Worm (Caenorhabditis elegans): ENCODE measurements around the gene ZC196.9.

Gene ZC196.9

DNA sequence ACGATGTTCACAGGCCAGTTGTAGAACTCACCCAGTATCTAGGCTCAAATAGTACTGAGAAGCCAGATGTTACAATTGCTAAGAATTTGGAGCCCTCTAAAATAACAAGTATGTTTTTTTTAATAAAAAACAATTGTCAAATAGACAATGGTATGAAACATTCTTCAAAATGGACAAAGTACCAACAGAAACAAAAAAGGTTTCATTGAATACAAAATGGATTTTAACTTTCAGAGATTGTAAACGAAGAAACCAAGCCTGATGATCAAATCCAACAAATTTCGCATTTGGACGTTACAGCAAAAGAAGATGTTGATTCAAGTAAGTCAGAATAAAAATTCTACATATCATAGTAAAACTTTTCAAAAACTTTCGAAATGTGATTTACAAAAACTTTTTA lies at the start of gene ZC196.9:
Gene ZC196.9 (minus strand): TSS at position 101 of the 400 bp plus-strand sequence.
- no peak for TF ChIP-seq nhr-77 (tag; optimal IDR thresholded peaks at IDR 0.05)
- no peak for TF ChIP-seq mep-1 (tag; optimal IDR thresholded peaks at IDR 0.05)
- no peak for TF ChIP-seq tbx-2 (tag; optimal IDR thresholded peaks at IDR 0.05)
- no peak for TF ChIP-seq fkh-4 (tag; optimal IDR thresholded peaks at IDR 0.05; ENCODE audit: borderline replicate concordance)
- TF ChIP-seq snpc-4 (tag; optimal IDR thresholded peaks at IDR 0.05), result no peak
- no peak for TF ChIP-seq efl-1 (optimal IDR thresholded peaks at IDR 0.05)
- no peak for TF ChIP-seq efl-1 (GFP tag; optimal IDR thresholded peaks at IDR 0.05 in 1 of 2)
- no peak for TF ChIP-seq fos-1 (tag; optimal IDR thresholded peaks at IDR 0.05)

DNA sequence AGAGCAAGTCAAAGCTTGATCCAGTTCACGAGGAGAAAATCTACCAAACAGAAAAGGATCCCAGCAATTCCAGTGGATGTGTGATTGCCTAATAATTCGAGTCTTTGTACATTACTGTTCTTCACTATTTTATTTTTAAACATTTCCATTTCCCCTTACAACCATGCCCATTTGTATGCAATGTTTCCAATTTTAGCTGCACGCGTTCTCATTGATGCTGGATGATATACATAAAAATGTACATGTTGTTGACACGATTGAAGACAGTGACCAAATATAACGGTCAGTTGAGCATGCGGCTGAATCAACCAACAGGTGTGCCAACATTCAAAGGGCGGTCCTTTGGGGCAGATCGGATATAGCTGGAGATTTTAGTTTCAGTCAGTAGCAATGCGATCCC lies 49.3 kb upstream of the ZC196.9 start, which contains the start of gene B0507.1:
Gene B0507.1 (plus strand): TSS at position 301 of the 400 bp plus-strand sequence.
- TF ChIP-seq ceh-63 (GFP tag; optimal IDR thresholded peaks at IDR 0.05) (no peak), efl-3 (GFP tag; optimal IDR thresholded peaks at IDR 0.05) (no peak), unc-98 (GFP tag; IDR thresholded peaks at IDR 0.05) (no peak), F16B12.6 (tag; optimal IDR thresholded peaks at IDR 0.05) (no peak), irx-1 (tag; optimal IDR thresholded peaks at IDR 0.05) (no peak), fkh-4 (tag; optimal IDR thresholded peaks at IDR 0.05; ENCODE audit: borderline replicate concordance) (no peak), nhr-47 (tag; optimal IDR thresholded peaks at IDR 0.05) (no peak), lsy-2 (tag; optimal IDR thresholded peaks at IDR 0.05) (no peak), ztf-4 (tag; optimal IDR thresholded peaks at IDR 0.05) (no peak), lin-13 (GFP tag; optimal IDR thresholded peaks at IDR 0.05) (no peak), pqm-1 (tag; optimal IDR thresholded peaks at IDR 0.05) (no peak), unc-62 (GFP tag; optimal IDR thresholded peaks at IDR 0.05) (no peak), sox-4 (tag; optimal IDR thresholded peaks at IDR 0.05) (no peak)

ce11 chrV:8773826-8774382 lies 46.9 kb upstream of the ZC196.9 start, which contains the start of gene B0507.2:
Gene B0507.2 (plus strand): TSS chrV:8774332.
- TF ChIP-seq blmp-1 (tag; optimal IDR thresholded peaks at IDR 0.05) (no peak), lir-3 (tag; optimal IDR thresholded peaks at IDR 0.05; ENCODE audit: poor library complexity) (no peak), nhr-28 (tag; optimal IDR thresholded peaks at IDR 0.05) (no peak), zip-4 (GFP tag; optimal IDR thresholded peaks at IDR 0.05) (no peak), hlh-17 (GFP tag; optimal IDR thresholded peaks at IDR 0.05; ENCODE audit: borderline replicate concordance) (no peak), unc-62 (GFP tag; optimal IDR thresholded peaks at IDR 0.05) (no peak), lin-15B (tag; optimal IDR thresholded peaks at IDR 0.05) (no peak), vab-15 (tag; optimal IDR thresholded peaks at IDR 0.05) (no peak), snpc-4 (tag; optimal IDR thresholded peaks at IDR 0.05) (no peak), nhr-84 (tag; optimal IDR thresholded peaks at IDR 0.05) (no peak), ces-1 (GFP tag; optimal IDR thresholded peaks at IDR 0.05) (no peak), egl-13 (tag; optimal IDR thresholded peaks at IDR 0.05) (no peak), aha-1 (tag; optimal IDR thresholded peaks at IDR 0.05) (no peak), nhr-90 (tag; optimal IDR thresholded peaks at IDR 0.05; ENCODE audit: poor library complexity) (no peak), lin-14 (GFP tag; optimal IDR thresholded peaks at IDR 0.05) (peak; percentile 68), sup-37 (GFP tag; optimal IDR thresholded peaks at IDR 0.05) (no peak), pqm-1 (tag; optimal IDR thresholded peaks at IDR 0.05) (no peak), fos-1 (tag; optimal IDR thresholded peaks at IDR 0.05) (no peak), unc-98 (GFP tag; IDR thresholded peaks at IDR 0.05) (no peak), ceh-82 (tag; optimal IDR thresholded peaks at IDR 0.05) (peak in 1 of 3 experiments; percentile 16), lin-13 (GFP tag; optimal IDR thresholded peaks at IDR 0.05) (no peak), efl-3 (GFP tag; optimal IDR thresholded peaks at IDR 0.05) (no peak), unc-130 (tag; optimal IDR thresholded peaks at IDR 0.05) (no peak), pag-3 (tag; optimal IDR thresholded peaks at IDR 0.05; ENCODE audit: borderline replicate concordance, insufficient read depth) (no peak), elt-3 (tag; optimal IDR thresholded peaks at IDR 0.05) (no peak), snu-23 (GFP tag; optimal IDR thresholded peaks at IDR 0.05) (peak; percentile 1), dpl-1 (GFP tag; optimal IDR thresholded peaks at IDR 0.05) (peak in 1 of 3 experiments; percentile 38), ztf-4 (tag; optimal IDR thresholded peaks at IDR 0.05) (no peak), lin-35 (GFP tag; optimal IDR thresholded peaks at IDR 0.05) (peak; percentile 16 to 24), ceh-88 (GFP tag; IDR thresholded peaks at IDR 0.05) (no peak), nhr-12 (tag; optimal IDR thresholded peaks at IDR 0.05) (no peak), ama-1 (optimal IDR thresholded peaks at IDR 0.05) (no peak), nhr-77 (tag; optimal IDR thresholded peaks at IDR 0.05) (no peak), nhr-11 (tag; optimal IDR thresholded peaks at IDR 0.05) (no peak), mdl-1 (tag; optimal IDR thresholded peaks at IDR 0.05) (no peak), nhr-20 (tag; optimal IDR thresholded peaks at IDR 0.05) (no peak), irx-1 (tag; optimal IDR thresholded peaks at IDR 0.05) (peak; percentile 49), nhr-237 (tag; optimal IDR thresholded peaks at IDR 0.05) (no peak)

Measured in whole organism, L1 larva.